Worm (Caenorhabditis elegans) whole organism, late embryonic: ENCODE data around the gene F32D1.7.

Experiments used
- ama-1 ChIP-seq: fragments of 150-350 bp; optimal IDR thresholded peaks from 2 replicates; lab custom pipeline; 2014
- ceh-9 ChIP-seq: sonication (generic microtip); optimal IDR thresholded peaks from 2 replicates; lab custom pipeline; 2016; ENCODE audit warnings: mild to moderate bottlenecking, missing genetic modification characterization, inconsistent platforms, missing compliant biosample characterization
- pha-4 ChIP-seq: fragments of 150-350 bp; optimal IDR thresholded peaks from 2 replicates; lab custom pipeline; 2018; ENCODE audit warnings: missing biosample characterization, missing genetic modification reagents, missing genetic modification characterization
- tbx-2 ChIP-seq: sonication (generic microtip); optimal IDR thresholded peaks from 2 replicates; lab custom pipeline; 2016; ENCODE audit warnings: missing genetic modification characterization, missing compliant biosample characterization
- unc-55 ChIP-seq: sonication (generic microtip); optimal IDR thresholded peaks from 2 replicates; lab custom pipeline; 2017; ENCODE audit warnings: missing biosample characterization, missing genetic modification reagents, missing genetic modification characterization

DNA sequence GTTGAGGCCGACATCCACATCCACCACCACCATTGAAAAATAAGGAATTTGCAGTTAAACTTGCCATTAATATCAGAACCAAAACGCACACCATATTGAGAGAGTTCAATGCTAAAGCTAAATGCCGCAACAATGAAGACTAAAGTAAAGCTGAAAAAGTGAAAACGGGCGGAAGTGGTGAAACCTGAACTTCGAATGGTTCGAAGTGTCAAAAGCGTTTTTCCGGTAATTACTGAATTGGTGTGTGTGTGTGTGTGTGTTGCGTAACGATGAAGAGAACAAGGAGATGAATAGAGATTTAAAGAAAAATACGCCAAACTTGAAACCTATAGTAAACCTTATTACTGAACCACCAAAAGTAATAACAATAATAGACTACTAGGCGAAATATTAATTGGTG, 11.5 kb downstream of the F32D1.7 start, which contains the start of gene grl-13:
- TF ChIP-seq ama-1 (no peak), tbx-2 (tag; lab: Kevin White, UChicago) (no peak), pha-4 (tag; lab: Kevin White, UChicago) (no peak), unc-55 (GFP tag; lab: Kevin White, UChicago) (no peak), ceh-9 (no peak)
